Fruit fly (Drosophila melanogaster) whole organism, embryonic: ENCODE data around the gene CG17786.
A peak's percentile ranks its signal among the peaks of the same experiment; 100 is the strongest.

Experiments used
- Awh ChIP-seq: fragments of 200-800 bp; sonication (Bioruptor generic); IDR thresholded peaks from 2 replicates; pipeline ENCODE4, ENCODE4 v1.3.6; 2022; ENCODE audit warnings: missing biosample characterization, missing genetic modification characterization
- Bteb2 ChIP-seq: fragments of 200-800 bp; sonication (Bioruptor generic); optimal IDR thresholded peaks from 2 replicates; lab custom pipeline; 2016; ENCODE audit warnings: missing biosample characterization, missing genetic modification characterization
- CG10147 ChIP-seq: fragments of 200-800 bp; sonication (Bioruptor generic); optimal IDR thresholded peaks from 2 replicates; lab custom pipeline; 2019; ENCODE audit warnings: missing biosample characterization, mild to moderate bottlenecking, missing genetic modification characterization, moderate library complexity
- CG10959 ChIP-seq: fragments of 200-800 bp; sonication (Bioruptor generic); IDR thresholded peaks from 2 replicates; pipeline ENCODE4 v1.3.6; 2022; ENCODE audit warnings: missing biosample characterization, missing genetic modification characterization
- CG11504 ChIP-seq: fragments of 200-800 bp; sonication (Bioruptor generic); optimal IDR thresholded peaks from 3 replicates; lab custom pipeline; 2019; ENCODE audit warnings: missing biosample characterization, mild to moderate bottlenecking, missing genetic modification characterization, moderate library complexity
- CG11695 ChIP-seq: fragments of 200-800 bp; sonication (Bioruptor generic); IDR thresholded peaks from 3 replicates; pipeline ENCODE4 v1.3.6; 2022; ENCODE audit warnings: missing biosample characterization, missing genetic modification characterization
- CG13296 ChIP-seq: fragments of 200-800 bp; sonication (Bioruptor generic); optimal IDR thresholded peaks from 3 replicates; lab custom pipeline; 2018; ENCODE audit warnings: missing biosample characterization, mild to moderate bottlenecking, missing genetic modification characterization
- CG13424 ChIP-seq: fragments of 200-800 bp; sonication (Bioruptor generic); optimal IDR thresholded peaks from 2 replicates; lab custom pipeline; 2019; ENCODE audit warnings: missing biosample characterization, mild to moderate bottlenecking, missing genetic modification characterization, moderate library complexity
- CG13624 ChIP-seq: fragments of 200-800 bp; sonication (Bioruptor generic); optimal IDR thresholded peaks from 2 replicates; lab custom pipeline; 2016; ENCODE audit warnings: missing biosample characterization, missing genetic modification characterization
- CG14860 ChIP-seq: fragments of 200-800 bp; sonication (Bioruptor generic); IDR thresholded peaks from 3 replicates; pipeline ENCODE4 v1.3.6; 2022; ENCODE audit warnings: missing biosample characterization, missing genetic modification characterization; ENCODE audit not compliant: partially characterized antibody
- CG16779 ChIP-seq: fragments of 200-800 bp; sonication (Bioruptor generic); IDR thresholded peaks from 2 replicates; pipeline ENCODE4 v1.3.6; 2022; ENCODE audit warnings: missing biosample characterization, missing genetic modification characterization
- CG16863 ChIP-seq: fragments of 200-800 bp; sonication (Bioruptor generic); optimal IDR thresholded peaks from 3 replicates; lab custom pipeline; 2016; ENCODE audit warnings: missing biosample characterization, missing genetic modification characterization
- CG17912 ChIP-seq: fragments of 200-800 bp; sonication (Bioruptor generic); optimal IDR thresholded peaks from 2 replicates; lab custom pipeline; 2018; ENCODE audit warnings: missing biosample characterization, mild to moderate bottlenecking, missing genetic modification characterization
- CG18262 ChIP-seq: fragments of 200-800 bp; optimal IDR thresholded peaks from 3 replicates; lab custom pipeline; 2019; ENCODE audit warnings: missing biosample characterization, mild to moderate bottlenecking, missing genetic modification characterization, moderate library complexity
- CG18619 ChIP-seq: fragments of 200-800 bp; sonication (Bioruptor generic); optimal IDR thresholded peaks from 3 replicates; lab custom pipeline; 2017; ENCODE audit warnings: missing biosample characterization, mild to moderate bottlenecking, missing genetic modification characterization
- CG2202 ChIP-seq: fragments of 200-800 bp; sonication (Bioruptor generic); optimal IDR thresholded peaks from 2 replicates; lab custom pipeline; 2018; ENCODE audit warnings: missing biosample characterization, mild to moderate bottlenecking, missing genetic modification characterization
- CG2712 ChIP-seq: fragments of 200-800 bp; optimal IDR thresholded peaks from 3 replicates; lab custom pipeline; 2019; ENCODE audit warnings: missing biosample characterization, mild to moderate bottlenecking, missing genetic modification characterization, moderate library complexity
- CG3726 ChIP-seq: fragments of 200-800 bp; sonication (Bioruptor generic); IDR thresholded peaks from 3 replicates; pipeline ENCODE4, ENCODE4 v1.3.6; 2022; ENCODE audit warnings: missing biosample characterization, missing genetic modification characterization
- CG5245 ChIP-seq: fragments of 200-800 bp; sonication (Bioruptor generic); optimal IDR thresholded peaks from 3 replicates; lab custom pipeline; 2016; ENCODE audit warnings: missing biosample characterization, missing genetic modification characterization
- CG6683 ChIP-seq: fragments of 200-800 bp; sonication (Bioruptor generic); optimal IDR thresholded peaks from 2 replicates; lab custom pipeline; 2017; ENCODE audit warnings: missing biosample characterization, mild to moderate bottlenecking, missing genetic modification characterization, missing genetic modification reagents
- CG6689 ChIP-seq: fragments of 200-800 bp; sonication (Bioruptor generic); IDR thresholded peaks from 2 replicates; pipeline ENCODE4 v1.3.6; 2022; ENCODE audit warnings: missing biosample characterization, missing genetic modification characterization
- CG7745 ChIP-seq: fragments of 200-800 bp; sonication (Bioruptor generic); optimal IDR thresholded peaks from 2 replicates; lab custom pipeline; 2018; ENCODE audit warnings: missing biosample characterization, mild to moderate bottlenecking, missing genetic modification characterization, moderate library complexity
- CG9932 ChIP-seq: fragments of 200-800 bp; sonication (Bioruptor generic); IDR thresholded peaks from 2 replicates; pipeline ENCODE4 v1.3.6; 2022; ENCODE audit warnings: missing biosample characterization, missing genetic modification characterization
- CoRest ChIP-seq: fragments of 200-800 bp; sonication (Bioruptor generic); optimal IDR thresholded peaks from 3 replicates; lab custom pipeline; 2018; ENCODE audit warnings: missing biosample characterization, mild to moderate bottlenecking, missing genetic modification characterization, moderate library complexity
- Dref ChIP-seq: fragments of 200-800 bp; sonication (Bioruptor generic); IDR thresholded peaks from 2 replicates; pipeline ENCODE4 v1.3.6; 2022; ENCODE audit warnings: missing biosample characterization, missing genetic modification characterization
- Eip74EF ChIP-seq, 2 experiments: fragments of 200-800 bp in 1 of 2; fragments of >200 bp in 1 of 2; sonication (Bioruptor generic) in 1 of 2; optimal IDR thresholded peaks; 2 replicates each; lab custom pipeline; 2017 to 2019; ENCODE audit warnings: missing biosample characterization in 2 of 2, missing genetic modification characterization in 2 of 2, mild to moderate bottlenecking in 1 of 2, moderate library complexity in 1 of 2
- Gug ChIP-seq: fragments of 200-800 bp; sonication (Bioruptor generic); IDR thresholded peaks from 4 replicates; pipeline ENCODE4 v1.3.6; 2022; ENCODE audit warnings: missing biosample characterization, missing genetic modification characterization
- HmgD ChIP-seq: fragments of 200-800 bp; sonication (Bioruptor generic); optimal IDR thresholded peaks from 3 replicates; lab custom pipeline; 2016; ENCODE audit warnings: missing biosample characterization, missing genetic modification characterization
- Hmr ChIP-seq: fragments of 200-800 bp; sonication (Bioruptor generic); optimal IDR thresholded peaks from 3 replicates; lab custom pipeline; 2017; ENCODE audit warnings: mild to moderate bottlenecking, missing biosample characterization, missing genetic modification reagents, missing genetic modification characterization
- Hmx ChIP-seq: fragments of 200-800 bp; sonication (Bioruptor generic); optimal IDR thresholded peaks from 2 replicates; lab custom pipeline; 2016; ENCODE audit warnings: missing biosample characterization, missing genetic modification characterization
- Lpt ChIP-seq: fragments of >200 bp; optimal IDR thresholded peaks from 2 replicates; lab custom pipeline; 2018; ENCODE audit warnings: missing biosample characterization, missing genetic modification characterization
- Scr ChIP-seq: fragments of 200-800 bp; sonication (Bioruptor generic); IDR thresholded peaks from 2 replicates; pipeline ENCODE4 v1.3.6; 2022; ENCODE audit warnings: missing biosample characterization, missing genetic modification characterization; ENCODE audit not compliant: partially characterized antibody
- Stat92E ChIP-seq, 3 experiments: fragments of >200 bp in 2 of 3; fragments of 200-800 bp in 1 of 3; sonication (Bioruptor generic) in 1 of 3; optimal IDR thresholded peaks; 2 replicates each; lab custom pipeline; 2017 to 2019; ENCODE audit warnings: missing biosample characterization in 3 of 3, missing genetic modification characterization in 3 of 3, mild to moderate bottlenecking in 1 of 3, moderate library complexity in 1 of 3
- chn ChIP-seq: fragments of 200-800 bp; sonication (Bioruptor generic); optimal IDR thresholded peaks from 2 replicates; lab custom pipeline; 2016; ENCODE audit warnings: missing biosample characterization, missing genetic modification characterization
- crol ChIP-seq: fragments of 200-800 bp; sonication (Bioruptor generic); IDR thresholded peaks from 2 replicates; pipeline ENCODE4 v1.3.6; 2022; ENCODE audit warnings: missing biosample characterization, missing genetic modification characterization
- dan ChIP-seq: fragments of 200-800 bp; sonication (Bioruptor generic); IDR thresholded peaks from 2 replicates; pipeline ENCODE4 v1.3.6; 2022; ENCODE audit warnings: missing biosample characterization, missing genetic modification characterization
- dimm ChIP-seq: fragments of 200-800 bp; sonication (Bioruptor generic); IDR thresholded peaks from 2 replicates; pipeline ENCODE4 v1.3.6; 2022; ENCODE audit warnings: missing biosample characterization, missing genetic modification characterization
- dysf ChIP-seq: fragments of 200-800 bp; sonication (Bioruptor generic); IDR thresholded peaks from 3 replicates; pipeline ENCODE4 v1.3.6; 2022; ENCODE audit warnings: missing biosample characterization, missing genetic modification characterization
- exex ChIP-seq: fragments of 200-800 bp; sonication (Bioruptor generic); optimal IDR thresholded peaks from 4 replicates; lab custom pipeline; 2018; ENCODE audit warnings: missing biosample characterization, mild to moderate bottlenecking, missing genetic modification characterization, moderate library complexity
- hkb ChIP-seq, 2 experiments: fragments of 200-800 bp in 1 of 2; fragments of >200 bp in 1 of 2; sonication (Bioruptor generic) in 1 of 2; IDR thresholded peaks in 1 of 2; optimal IDR thresholded peaks in 1 of 2; 2 replicates each; pipeline versions ENCODE4 v1.3.6 to Lab custom; 2017 to 2022; ENCODE audit warnings: missing biosample characterization in 1 of 2, missing genetic modification characterization in 1 of 2
- nerfin-1 ChIP-seq: fragments of 200-800 bp; sonication (Bioruptor generic); optimal IDR thresholded peaks from 3 replicates; lab custom pipeline; 2019; ENCODE audit warnings: missing biosample characterization, mild to moderate bottlenecking, missing genetic modification characterization, moderate library complexity
- nmo ChIP-seq: fragments of 200-800 bp; sonication (Bioruptor generic); optimal IDR thresholded peaks from 2 replicates; lab custom pipeline; 2018; ENCODE audit warnings: missing biosample characterization, mild to moderate bottlenecking, missing genetic modification characterization, moderate library complexity
- org-1 ChIP-seq: fragments of 200-800 bp; sonication (Bioruptor generic); optimal IDR thresholded peaks from 2 replicates; lab custom pipeline; 2017; ENCODE audit warnings: missing biosample characterization, missing genetic modification characterization
- pho ChIP-seq: fragments of 200-800 bp; sonication (Bioruptor generic); optimal IDR thresholded peaks from 2 replicates; lab custom pipeline; 2016; ENCODE audit warnings: missing biosample characterization, missing genetic modification characterization
- prd ChIP-seq, 3 experiments: fragments of >200 bp in 2 of 3; fragments of 200-800 bp in 1 of 3; sonication (Bioruptor generic) in 1 of 3; optimal IDR thresholded peaks in 2 of 3; IDR thresholded peaks in 1 of 3; 2 replicates in 2 of 3; 3 replicates in 1 of 3; pipeline versions ENCODE4 v1.3.6 to Lab custom; 2017 to 2022; ENCODE audit warnings: missing biosample characterization in 1 of 3, missing genetic modification characterization in 1 of 3
- pum ChIP-seq: fragments of 200-800 bp; sonication (Bioruptor generic); optimal IDR thresholded peaks from 2 replicates; lab custom pipeline; 2016; ENCODE audit warnings: missing biosample characterization, missing genetic modification characterization
- slp2 ChIP-seq: fragments of 200-800 bp; sonication (Bioruptor generic); optimal IDR thresholded peaks from 2 replicates; lab custom pipeline; 2016; ENCODE audit warnings: missing biosample characterization, missing genetic modification characterization
- sna ChIP-seq: fragments of 200-800 bp; sonication (Bioruptor generic); IDR thresholded peaks from 2 replicates; pipeline ENCODE4 v1.3.6; 2022; ENCODE audit warnings: missing biosample characterization, missing genetic modification characterization; ENCODE audit not compliant: partially characterized antibody
- sug ChIP-seq: fragments of 200-800 bp; optimal IDR thresholded peaks from 2 replicates; lab custom pipeline; 2019; ENCODE audit warnings: missing biosample characterization, mild to moderate bottlenecking, missing genetic modification characterization, moderate library complexity

CG17786 gene

DNA sequence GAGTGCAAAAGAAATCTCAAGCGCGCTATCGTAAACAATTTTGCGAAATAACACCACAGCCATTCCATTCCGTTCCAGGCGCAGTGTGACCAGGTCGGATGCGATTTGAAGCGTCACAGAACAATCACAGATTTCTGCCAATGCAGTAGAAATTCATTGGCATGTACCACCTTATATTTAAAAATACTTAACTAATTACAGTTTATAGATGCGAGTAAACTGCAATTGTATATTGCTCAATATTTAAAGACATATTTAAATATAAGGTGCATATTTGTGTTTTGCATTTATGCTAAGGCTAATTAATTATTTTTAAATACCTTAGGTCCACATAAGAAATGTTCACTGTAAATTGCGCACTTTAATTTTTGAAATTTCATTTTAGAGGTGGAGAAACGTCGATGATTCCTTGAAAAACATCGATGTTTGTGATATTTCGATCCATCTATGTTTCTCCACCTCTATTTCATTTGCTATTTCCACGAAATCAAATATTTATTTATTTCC lies 25.1 kb downstream of the CG17786 start, which contains the start of the genes SMC6 and CG6204 (continued):
- TF ChIP-seq HmgD (GFP tag; lab: Kevin White, UChicago) = peak; percentile 39
- TF ChIP-seq CG7745 = peak; percentile 63
- no peak for TF ChIP-seq hkb (optimal IDR thresholded peaks at IDR 0.05; lab: Kevin White, UChicago)
- TF ChIP-seq hkb (GFP tag; IDR thresholded peaks at IDR 0.05; lab: Robert Waterston, UW) = peak; percentile 95
- peak; percentile 82 for TF ChIP-seq CG17912 (GFP tag; lab: Kevin White, UChicago)
- no peak for TF ChIP-seq sna (GFP tag; lab: Robert Waterston, UW)
- peak; percentile 96 for TF ChIP-seq CG6689 (GFP tag; lab: Robert Waterston, UW)
- TF ChIP-seq CG18619 (GFP tag; lab: Kevin White, UChicago) = peak; percentile 92
- peak; percentile 91 for TF ChIP-seq CG13296 (GFP tag; lab: Kevin White, UChicago)
- TF ChIP-seq CG16779 (GFP tag; lab: Robert Waterston, UW) = peak; percentile 80
- peak; percentile 94 for TF ChIP-seq CG11504
- peak; percentile 59 for TF ChIP-seq Scr (GFP tag; lab: Robert Waterston, UW)
- peak; percentile 95 for TF ChIP-seq CG11695 (GFP tag; lab: Robert Waterston, UW)
- TF ChIP-seq exex (tag; lab: Kevin White, UChicago) = peak; percentile 77
- TF ChIP-seq dysf (GFP tag; lab: Robert Waterston, UW) = peak; percentile 97
- peak; percentile 95 for TF ChIP-seq CG13624 (GFP tag; lab: Kevin White, UChicago)
- peak; percentile 75 for TF ChIP-seq dimm
- peak; percentile 86 for TF ChIP-seq CG3726 (GFP tag; lab: Robert Waterston, UW)
- TF ChIP-seq Stat92E (GFP tag; optimal IDR thresholded peaks at IDR 0.05; lab: Kevin White, UChicago) = peak in 1 of 3 experiments; percentile 89
- TF ChIP-seq CG2202 (tag; lab: Kevin White, UChicago) = peak; percentile 80
- TF ChIP-seq slp2 (GFP tag; lab: Kevin White, UChicago) = peak; percentile 76
- TF ChIP-seq dan (GFP tag; lab: Robert Waterston, UW) = peak; percentile 83
- TF ChIP-seq CG10959 = peak; percentile 88
- TF ChIP-seq CoRest (tag; lab: Kevin White, UChicago) = peak; percentile 98
- peak; percentile 95 for TF ChIP-seq CG18262 (tag; lab: Kevin White, UChicago)
- peak; percentile 95 for TF ChIP-seq CG2712 (tag; lab: Kevin White, UChicago)
- peak; percentile 93 for TF ChIP-seq sug (tag; lab: Kevin White, UChicago)
- peak; percentile 86 for TF ChIP-seq Hmx
- TF ChIP-seq nerfin-1 (tag; lab: Kevin White, UChicago) = peak; percentile 94
- peak; percentile 76 for TF ChIP-seq CG6683 (GFP tag; lab: Kevin White, UChicago)
- peak; percentile 89 for TF ChIP-seq pho (GFP tag; lab: Kevin White, UChicago)
- peak; percentile 97 for TF ChIP-seq CG9932 (GFP tag; lab: Robert Waterston, UW)
- peak; percentile 98 for TF ChIP-seq nmo
- peak; percentile 74 for TF ChIP-seq CG16863 (GFP tag; lab: Kevin White, UChicago)
- TF ChIP-seq chn (GFP tag; lab: Kevin White, UChicago) = peak; percentile 76
- peak; percentile 92 for TF ChIP-seq Gug (GFP tag; lab: Robert Waterston, UW)
- no peak for TF ChIP-seq prd (optimal IDR thresholded peaks at IDR 0.05; lab: Kevin White, UChicago)
- peak; percentile 97 for TF ChIP-seq prd (GFP tag; IDR thresholded peaks at IDR 0.05; lab: Robert Waterston, UW)
- no peak for TF ChIP-seq Lpt (GFP tag; lab: Kevin White, UChicago)
- peak; percentile 93 for TF ChIP-seq Awh (GFP tag; lab: Robert Waterston, UW)
- TF ChIP-seq Hmr (GFP tag; lab: Kevin White, UChicago) = peak; percentile 94
- peak; percentile 88 for TF ChIP-seq org-1 (GFP tag; lab: Kevin White, UChicago)
- TF ChIP-seq Eip74EF (GFP tag; optimal IDR thresholded peaks at IDR 0.05; lab: Kevin White, UChicago) = peak in 1 of 2 experiments; percentile 91
- TF ChIP-seq Dref (GFP tag; lab: Robert Waterston, UW) = peak; percentile 67
- peak; percentile 90 for TF ChIP-seq Bteb2
- peak; percentile 93 for TF ChIP-seq CG10147 (GFP tag; lab: Kevin White, UChicago)
- no peak for TF ChIP-seq CG14860
- TF ChIP-seq CG13424 (tag; lab: Kevin White, UChicago) = peak; percentile 95
- TF ChIP-seq pum (GFP tag; lab: Kevin White, UChicago) = peak; percentile 83
- TF ChIP-seq crol (GFP tag; lab: Robert Waterston, UW) = no peak; the same call in 1 of the 2 replicates
- peak; percentile 86 for TF ChIP-seq CG5245
